ENCODE assay signal across 1 fruit fly cellular context in genomic region chr3L:1342133-1342580, dm6.
A peak's percentile ranks its signal among the peaks of the same experiment; 100 is the strongest.
TF ChIP-seq lines count a peak whose summit lies in the region.

Gene indra (minus strand): TSS chr3L:1342403.

TF ChIP-seq in whole organism, embryonic, 481 proteins besides CTCF, POLR2A, EP300 and RAD21 (continued from another document and continues in another):
- TF ChIP-seq CG34422 (GFP tag; IDR thresholded peaks at IDR 0.05; lab: Robert Waterston, UW) = peak; percentile 19; the same call in 1 of the 3 replicates
- peak; percentile 57; the same call in 1 of the 2 replicates for TF ChIP-seq CG14014 (GFP tag; IDR thresholded peaks at IDR 0.05; lab: Robert Waterston, UW)
- peak; percentile 44 for TF ChIP-seq CG10543 (GFP tag; optimal IDR thresholded peaks at IDR 0.05; lab: Kevin White, UChicago)
- no peak for TF ChIP-seq CG4282 (GFP tag; optimal IDR thresholded peaks at IDR 0.05; lab: Kevin White, UChicago)
- no peak for TF ChIP-seq MTF-1 (GFP tag; optimal IDR thresholded peaks at IDR 0.05; lab: Kevin White, UChicago; ENCODE audit: borderline replicate concordance)
- no peak for TF ChIP-seq wor (GFP tag; IDR thresholded peaks at IDR 0.05; lab: Robert Waterston, UW)
- TF ChIP-seq bcd (GFP tag; optimal IDR thresholded peaks at IDR 0.05; lab: Kevin White, UChicago) = no peak
- TF ChIP-seq CG2202 (tag; optimal IDR thresholded peaks at IDR 0.05; lab: Kevin White, UChicago) = no peak
- no peak for TF ChIP-seq crp (GFP tag; optimal IDR thresholded peaks at IDR 0.05; lab: Kevin White, UChicago)
- TF ChIP-seq Dip2 (GFP tag; IDR thresholded peaks at IDR 0.05; lab: Robert Waterston, UW) = no peak
- TF ChIP-seq Bgb (GFP tag; IDR thresholded peaks at IDR 0.05; lab: Robert Waterston, UW; ENCODE audit: partially characterized antibody) = peak; percentile 64
- TF ChIP-seq nmo (GFP tag; optimal IDR thresholded peaks at IDR 0.05; lab: Kevin White, UChicago) = peak; percentile 74
- TF ChIP-seq CG8944 (GFP tag; optimal IDR thresholded peaks at IDR 0.05; lab: Kevin White, UChicago) = peak; percentile 56
- peak; percentile 79 for TF ChIP-seq gfzf (GFP tag; optimal IDR thresholded peaks at IDR 0.05; lab: Kevin White, UChicago)
- no peak for TF ChIP-seq emc (GFP tag; optimal IDR thresholded peaks at IDR 0.05; lab: Kevin White, UChicago)
- TF ChIP-seq Side (GFP tag; optimal IDR thresholded peaks at IDR 0.05; lab: Kevin White, UChicago) = no peak
- TF ChIP-seq CG43689 (GFP tag; IDR thresholded peaks at IDR 0.05; lab: Robert Waterston, UW) = no peak
- no peak for TF ChIP-seq CG6272 (GFP tag; IDR thresholded peaks at IDR 0.05; lab: Robert Waterston, UW)
- TF ChIP-seq CG3838 (GFP tag; optimal IDR thresholded peaks at IDR 0.05; lab: Kevin White, UChicago) = no peak
- TF ChIP-seq CG8478 (optimal IDR thresholded peaks at IDR 0.05; lab: Kevin White, UChicago) = no peak
- peak; percentile 48 for TF ChIP-seq CG3847 (GFP tag; IDR thresholded peaks at IDR 0.05; lab: Robert Waterston, UW)
- peak; percentile 96 for TF ChIP-seq YL-1 (GFP tag; optimal IDR thresholded peaks at IDR 0.05; lab: Kevin White, UChicago)
- no peak for TF ChIP-seq CG12219 (GFP tag; optimal IDR thresholded peaks at IDR 0.05; lab: Kevin White, UChicago)
- TF ChIP-seq NC2α (GFP tag; optimal IDR thresholded peaks at IDR 0.05; lab: Kevin White, UChicago) = no peak
- TF ChIP-seq Six4 (GFP tag; optimal IDR thresholded peaks at IDR 0.05; lab: Kevin White, UChicago) = peak; percentile 23
- TF ChIP-seq salm (tag; optimal IDR thresholded peaks at IDR 0.05; lab: Kevin White, UChicago) = no peak
- peak; percentile 26; the same call in 1 of the 2 replicates for TF ChIP-seq CG7372 (GFP tag; IDR thresholded peaks at IDR 0.05; lab: Robert Waterston, UW)
- TF ChIP-seq CoRest (tag; optimal IDR thresholded peaks at IDR 0.05; lab: Kevin White, UChicago) = peak; percentile 77
- peak; percentile 28 for TF ChIP-seq Atf3 (GFP tag; optimal IDR thresholded peaks at IDR 0.05; lab: Kevin White, UChicago)
- TF ChIP-seq CG31365 (tag; optimal IDR thresholded peaks at IDR 0.05; lab: Kevin White, UChicago) = no peak
- TF ChIP-seq br (optimal IDR thresholded peaks at IDR 0.05; lab: Kevin White, UChicago) = no peak
- TF ChIP-seq ttk (GFP tag; IDR thresholded peaks at IDR 0.05; lab: Robert Waterston, UW) = no peak
- TF ChIP-seq Kr (GFP tag; optimal IDR thresholded peaks at IDR 0.05; lab: Kevin White, UChicago) = no peak
- no peak for TF ChIP-seq en (GFP tag; optimal IDR thresholded peaks at IDR 0.05; lab: Kevin White, UChicago)
- TF ChIP-seq GATAe (GFP tag; conservative IDR thresholded peaks at IDR 0.05; lab: Robert Waterston, UW) = no peak
- TF ChIP-seq CG18619 (GFP tag; optimal IDR thresholded peaks at IDR 0.05; lab: Kevin White, UChicago) = peak; percentile 28
- TF ChIP-seq CG34376 (GFP tag; optimal IDR thresholded peaks at IDR 0.05; lab: Kevin White, UChicago) = no peak
- TF ChIP-seq bab2 (GFP tag; optimal IDR thresholded peaks at IDR 0.05; lab: Kevin White, UChicago) = peak; percentile 75
- TF ChIP-seq sqz (GFP tag; optimal IDR thresholded peaks at IDR 0.05; lab: Kevin White, UChicago) = peak; percentile 92
- TF ChIP-seq cwo (GFP tag; optimal IDR thresholded peaks at IDR 0.05; lab: Kevin White, UChicago) = no peak
- peak; percentile 20 for TF ChIP-seq Bdp1 (GFP tag; optimal IDR thresholded peaks at IDR 0.05; lab: Kevin White, UChicago)
- TF ChIP-seq CG11695 (GFP tag; IDR thresholded peaks at IDR 0.05; lab: Robert Waterston, UW) = no peak
- peak; percentile 76 for TF ChIP-seq Dp (GFP tag; optimal IDR thresholded peaks at IDR 0.05; lab: Kevin White, UChicago)
- TF ChIP-seq HmgD (GFP tag; optimal IDR thresholded peaks at IDR 0.05; lab: Kevin White, UChicago) = no peak
- no peak for TF ChIP-seq CG4730 (GFP tag; IDR thresholded peaks at IDR 0.05; lab: Robert Waterston, UW)
- peak; percentile 13 for TF ChIP-seq Atf-2 (GFP tag; optimal IDR thresholded peaks at IDR 0.05; lab: Kevin White, UChicago)
- TF ChIP-seq Dref (GFP tag; IDR thresholded peaks at IDR 0.05; lab: Robert Waterston, UW) = peak; percentile 72
- no peak for TF ChIP-seq CG32767 (GFP tag; IDR thresholded peaks at IDR 0.05; lab: Robert Waterston, UW)
- TF ChIP-seq CG15696 (tag; optimal IDR thresholded peaks at IDR 0.05; lab: Kevin White, UChicago) = peak; percentile 56
- peak; percentile 56 for TF ChIP-seq tin (GFP tag; optimal IDR thresholded peaks at IDR 0.05; lab: Kevin White, UChicago)
- no peak for TF ChIP-seq CG2875 (GFP tag; optimal IDR thresholded peaks at IDR 0.05; lab: Kevin White, UChicago)
- no peak for TF ChIP-seq zf30C (GFP tag; optimal IDR thresholded peaks at IDR 0.05; lab: Kevin White, UChicago)
- TF ChIP-seq CG9727 (GFP tag; optimal IDR thresholded peaks at IDR 0.05; lab: Kevin White, UChicago) = peak; percentile 51
- no peak for TF ChIP-seq Dfd (GFP tag; optimal IDR thresholded peaks at IDR 0.05; lab: Kevin White, UChicago)
- no peak; the same call in 1 of the 2 replicates for TF ChIP-seq sna (GFP tag; IDR thresholded peaks at IDR 0.05; lab: Robert Waterston, UW; ENCODE audit: partially characterized antibody)
- peak; percentile 73 for TF ChIP-seq sug (tag; optimal IDR thresholded peaks at IDR 0.05; lab: Kevin White, UChicago)
- TF ChIP-seq CG12236 (GFP tag; optimal IDR thresholded peaks at IDR 0.05; lab: Kevin White, UChicago) = peak; percentile 46
- no peak for TF ChIP-seq Drgx (GFP tag; IDR thresholded peaks at IDR 0.05; lab: Robert Waterston, UW)
- TF ChIP-seq CG18262 (tag; optimal IDR thresholded peaks at IDR 0.05; lab: Kevin White, UChicago) = peak; percentile 45
- TF ChIP-seq zfh2 (GFP tag; optimal IDR thresholded peaks at IDR 0.05; lab: Kevin White, UChicago) = peak; percentile 74
- TF ChIP-seq Hmx (GFP tag; optimal IDR thresholded peaks at IDR 0.05; lab: Kevin White, UChicago) = no peak
- no peak for TF ChIP-seq CG12299 (tag; optimal IDR thresholded peaks at IDR 0.05; lab: Kevin White, UChicago)
- TF ChIP-seq Dip3 (GFP tag; optimal IDR thresholded peaks at IDR 0.05; lab: Kevin White, UChicago) = peak; percentile 59
- TF ChIP-seq CG10321 (GFP tag; IDR thresholded peaks at IDR 0.05; lab: Robert Waterston, UW) = no peak
- peak; percentile 55; the same call in 1 of the 2 replicates for TF ChIP-seq CG9215 (GFP tag; IDR thresholded peaks at IDR 0.05; lab: Robert Waterston, UW)
- no peak for TF ChIP-seq chinmo (GFP tag; IDR thresholded peaks at IDR 0.05; lab: Robert Waterston, UW; ENCODE audit: partially characterized antibody)
- TF ChIP-seq CG11247 (GFP tag; IDR thresholded peaks at IDR 0.05; lab: Robert Waterston, UW) = peak; percentile 31; the same call in 1 of the 2 replicates
- TF ChIP-seq Hr39 (optimal IDR thresholded peaks at IDR 0.05; lab: Kevin White, UChicago) = no peak
- peak; percentile 65 to 66 for TF ChIP-seq dpn (GFP tag; optimal IDR thresholded peaks at IDR 0.05; lab: Kevin White, UChicago)
- peak; percentile 54 for TF ChIP-seq ewg (GFP tag; optimal IDR thresholded peaks at IDR 0.05; lab: Kevin White, UChicago)
- TF ChIP-seq CG9817 (tag; optimal IDR thresholded peaks at IDR 0.05; lab: Kevin White, UChicago) = peak; percentile 59
- peak; percentile 31 for TF ChIP-seq MESR4 (GFP tag; optimal IDR thresholded peaks at IDR 0.05; lab: Kevin White, UChicago)
- TF ChIP-seq lilli (GFP tag; optimal IDR thresholded peaks at IDR 0.05; lab: Kevin White, UChicago) = peak; percentile 85
- no peak; the same call in 1 of the 2 replicates for TF ChIP-seq inv (GFP tag; IDR thresholded peaks at IDR 0.05; lab: Robert Waterston, UW; ENCODE audit: partially characterized antibody)
- TF ChIP-seq psq (GFP tag; optimal IDR thresholded peaks at IDR 0.05; lab: Kevin White, UChicago) = no peak
- peak; percentile 37 for TF ChIP-seq CG15601 (tag; optimal IDR thresholded peaks at IDR 0.05; lab: Kevin White, UChicago)
- peak; percentile 22 for TF ChIP-seq Abd-B (GFP tag; optimal IDR thresholded peaks at IDR 0.05; lab: Kevin White, UChicago)
- 0 out of 2 replicates have a peak, but pooled peaks have one; percentile 29 for TF ChIP-seq chm (GFP tag; IDR thresholded peaks at IDR 0.05; lab: Robert Waterston, UW)
- no peak for TF ChIP-seq usp (GFP tag; optimal IDR thresholded peaks at IDR 0.05; lab: Kevin White, UChicago)
- peak; percentile 45 for TF ChIP-seq CG33557 (GFP tag; optimal IDR thresholded peaks at IDR 0.05; lab: Kevin White, UChicago)
- no peak for TF ChIP-seq ase (GFP tag; IDR thresholded peaks at IDR 0.05; lab: Robert Waterston, UW)
- TF ChIP-seq HHEX (GFP tag; optimal IDR thresholded peaks at IDR 0.05; lab: Kevin White, UChicago) = no peak
- TF ChIP-seq ATbp (GFP tag; optimal IDR thresholded peaks at IDR 0.05; lab: Kevin White, UChicago) = no peak
- TF ChIP-seq unc-4 (GFP tag; IDR thresholded peaks at IDR 0.05; lab: Robert Waterston, UW; ENCODE audit: partially characterized antibody) = peak; percentile 58; the same call in 1 of the 2 replicates
- TF ChIP-seq CG10462 (GFP tag; optimal IDR thresholded peaks at IDR 0.05; lab: Kevin White, UChicago) = peak; percentile 36
- peak; percentile 21 for TF ChIP-seq ab (GFP tag; optimal IDR thresholded peaks at IDR 0.05; lab: Kevin White, UChicago)
- TF ChIP-seq Spps (tag; optimal IDR thresholded peaks at IDR 0.05; lab: Kevin White, UChicago) = no peak
- TF ChIP-seq NFAT (GFP tag; IDR thresholded peaks at IDR 0.05; lab: Robert Waterston, UW) = no peak
- TF ChIP-seq jigr1 (GFP tag; IDR thresholded peaks at IDR 0.05; lab: Robert Waterston, UW) = no peak
- no peak for TF ChIP-seq nau (GFP tag; optimal IDR thresholded peaks at IDR 0.05; lab: Kevin White, UChicago)
- no peak for TF ChIP-seq CG6683 (GFP tag; optimal IDR thresholded peaks at IDR 0.05; lab: Kevin White, UChicago)
- TF ChIP-seq CG12659 (GFP tag; optimal IDR thresholded peaks at IDR 0.05; lab: Kevin White, UChicago) = peak; percentile 81
- TF ChIP-seq Fer3 (tag; optimal IDR thresholded peaks at IDR 0.05; lab: Kevin White, UChicago) = peak; percentile 7
- no peak for TF ChIP-seq eve (GFP tag; optimal IDR thresholded peaks at IDR 0.05; lab: Kevin White, UChicago)
- TF ChIP-seq CG10209 (GFP tag; optimal IDR thresholded peaks at IDR 0.05; lab: Kevin White, UChicago) = peak; percentile 10
- TF ChIP-seq CG8388 (GFP tag; optimal IDR thresholded peaks at IDR 0.05; lab: Kevin White, UChicago) = no peak
- peak; percentile 39 for TF ChIP-seq CG15479 (GFP tag; optimal IDR thresholded peaks at IDR 0.05; lab: Kevin White, UChicago)
- TF ChIP-seq dati (GFP tag; IDR thresholded peaks at IDR 0.05; lab: Robert Waterston, UW) = no peak
- no peak for TF ChIP-seq rib (GFP tag; IDR thresholded peaks at IDR 0.05; lab: Robert Waterston, UW)
- no peak for TF ChIP-seq Sox102F (GFP tag; optimal IDR thresholded peaks at IDR 0.05; lab: Kevin White, UChicago)
- TF ChIP-seq Hey (tag; optimal IDR thresholded peaks at IDR 0.05; lab: Kevin White, UChicago) = no peak
- TF ChIP-seq CG3995 (GFP tag; optimal IDR thresholded peaks at IDR 0.05; lab: Kevin White, UChicago) = peak; percentile 91
- no peak for TF ChIP-seq CG14441 (GFP tag; IDR thresholded peaks at IDR 0.05; lab: Robert Waterston, UW)
- no peak for TF ChIP-seq sd (tag; optimal IDR thresholded peaks at IDR 0.05; lab: Kevin White, UChicago)
- TF ChIP-seq pnt (GFP tag; optimal IDR thresholded peaks at IDR 0.05; lab: Kevin White, UChicago) = peak; percentile 42
- TF ChIP-seq row (GFP tag; IDR thresholded peaks at IDR 0.05; lab: Robert Waterston, UW) = peak; percentile 81
- peak; percentile 56; the same call in 2 of the 3 replicates for TF ChIP-seq CG11560 (tag; IDR thresholded peaks at IDR 0.05; lab: Robert Waterston, UW)
- TF ChIP-seq CG11456 (GFP tag; IDR thresholded peaks at IDR 0.05; lab: Robert Waterston, UW) = no peak
- TF ChIP-seq da (GFP tag; optimal IDR thresholded peaks at IDR 0.05; lab: Kevin White, UChicago) = peak; percentile 1
- peak; percentile 33 for TF ChIP-seq Lhr (GFP tag; optimal IDR thresholded peaks at IDR 0.05; lab: Kevin White, UChicago)
- TF ChIP-seq CG7928 (GFP tag; optimal IDR thresholded peaks at IDR 0.05; lab: Kevin White, UChicago) = no peak
- peak; percentile 32; the same call in 1 of the 2 replicates for TF ChIP-seq esg (GFP tag; conservative IDR thresholded peaks at IDR 0.05; lab: Robert Waterston, UW)
- TF ChIP-seq Doc2 (GFP tag; IDR thresholded peaks at IDR 0.05; lab: Robert Waterston, UW) = no peak
- TF ChIP-seq CG6175 (GFP tag; IDR thresholded peaks at IDR 0.05; lab: Robert Waterston, UW) = no peak
- peak; percentile 25 for TF ChIP-seq CG18764 (GFP tag; optimal IDR thresholded peaks at IDR 0.05; lab: Kevin White, UChicago)
- TF ChIP-seq onecut (GFP tag; IDR thresholded peaks at IDR 0.05; lab: Robert Waterston, UW) = no peak
- no peak for TF ChIP-seq Gug (GFP tag; IDR thresholded peaks at IDR 0.05; lab: Robert Waterston, UW)
- no peak for TF ChIP-seq Nf-YC (tag; optimal IDR thresholded peaks at IDR 0.05; lab: Kevin White, UChicago)
- TF ChIP-seq twi (tag; optimal IDR thresholded peaks at IDR 0.05; lab: Kevin White, UChicago) = peak; percentile 47
- TF ChIP-seq CG6854 (GFP tag; optimal IDR thresholded peaks at IDR 0.05; lab: Kevin White, UChicago) = no peak
- 0 out of 2 replicates have a peak, but pooled peaks have one; percentile 46 for TF ChIP-seq danr (GFP tag; IDR thresholded peaks at IDR 0.05; lab: Robert Waterston, UW)
- no peak for TF ChIP-seq yki (optimal IDR thresholded peaks at IDR 0.05; lab: Kevin White, UChicago)
- no peak for TF ChIP-seq CG12769 (tag; optimal IDR thresholded peaks at IDR 0.05; lab: Kevin White, UChicago)
- no peak for TF ChIP-seq Adf1 (GFP tag; IDR thresholded peaks at IDR 0.05; lab: Robert Waterston, UW)
- no peak for TF ChIP-seq Sox100B (GFP tag; optimal IDR thresholded peaks at IDR 0.05; lab: Kevin White, UChicago)
- TF ChIP-seq CG4360 (GFP tag; IDR thresholded peaks at IDR 0.05; lab: Robert Waterston, UW) = no peak
- TF ChIP-seq CG16779 (GFP tag; IDR thresholded peaks at IDR 0.05; lab: Robert Waterston, UW) = no peak
- TF ChIP-seq Mad (GFP tag; optimal IDR thresholded peaks at IDR 0.05; lab: Kevin White, UChicago) = peak; percentile 58
- TF ChIP-seq vnd (GFP tag; IDR thresholded peaks at IDR 0.05; lab: Robert Waterston, UW; ENCODE audit: partially characterized antibody) = peak; percentile 46; the same call in 2 of the 3 replicates
- TF ChIP-seq CG4707 (GFP tag; optimal IDR thresholded peaks at IDR 0.05; lab: Kevin White, UChicago) = no peak
- TF ChIP-seq Hr51 (GFP tag; optimal IDR thresholded peaks at IDR 0.05; lab: Kevin White, UChicago) = peak in 1 of 2 experiments; percentile 49
- peak; percentile 93 for TF ChIP-seq dm (GFP tag; optimal IDR thresholded peaks at IDR 0.05; lab: Kevin White, UChicago)
- no peak for TF ChIP-seq BtbVII (GFP tag; optimal IDR thresholded peaks at IDR 0.05; lab: Kevin White, UChicago)
- no peak for TF ChIP-seq H2.0 (GFP tag; IDR thresholded peaks at IDR 0.05; lab: Robert Waterston, UW)
